Worm (Caenorhabditis elegans): ENCODE data around the gene nnt-1.

nnt-1 gene

ce11 chrX:6100395-6101099 is 21.6 kb upstream of the nnt-1 start:
- TF ChIP-seq dox-1 (GFP tag; IDR thresholded peaks at IDR 0.05) (peak; percentile 29; the same call in 1 of the 2 replicates), madf-6 (GFP tag; IDR thresholded peaks at IDR 0.05) (no peak), nhr-80 (tag; optimal IDR thresholded peaks at IDR 0.05) (peak; percentile 75)

DNA sequence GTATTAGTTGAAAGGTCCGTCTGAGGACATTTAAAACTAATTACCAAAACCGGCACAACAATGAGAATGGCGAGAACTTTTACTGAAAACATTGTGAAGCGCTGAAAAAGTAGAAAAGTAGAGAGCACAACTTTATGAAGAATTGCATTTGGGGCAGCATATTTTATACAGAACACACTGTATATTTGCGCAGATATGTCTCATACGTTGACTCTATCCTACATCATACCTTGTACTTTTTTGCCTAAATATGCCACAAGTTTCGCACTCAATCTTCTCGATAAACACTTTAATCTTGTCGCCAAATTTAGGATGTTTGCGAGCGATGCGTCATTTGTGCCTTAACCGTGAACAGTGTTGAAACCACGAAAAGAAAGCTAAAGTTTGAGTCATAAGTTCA is 18.8 kb upstream of the nnt-1 start, which contains the start of gene C15H9.11:
Gene C15H9.11, minus strand, starts transcription at position 101 of the 400 bp plus-strand sequence.
- TF ChIP-seq ztf-22 (GFP tag; optimal IDR thresholded peaks at IDR 0.05) (no peak), nhr-80 (tag; optimal IDR thresholded peaks at IDR 0.05) (no peak), nhr-120 (GFP tag; IDR thresholded peaks at IDR 0.05) (no peak)

DNA sequence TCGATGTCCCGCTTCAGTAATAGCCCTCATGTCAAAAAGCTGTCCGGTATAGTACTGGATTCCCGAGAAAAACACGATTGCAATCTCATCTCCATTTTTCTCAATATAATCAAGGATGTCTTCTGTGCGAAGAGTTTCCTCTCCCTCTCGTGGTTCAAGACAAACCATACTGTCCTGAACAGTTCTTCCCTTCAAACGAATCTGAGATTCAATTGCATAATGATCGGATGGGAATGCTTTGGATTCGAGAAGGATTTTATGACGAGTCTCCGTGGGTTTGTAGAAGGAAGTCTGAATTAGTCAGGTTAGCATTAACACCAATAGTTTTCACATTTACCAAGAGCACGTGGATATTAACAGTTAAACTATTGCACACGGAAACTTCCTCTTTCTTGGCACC is 14.1 kb upstream of the nnt-1 start:
- TF ChIP-seq repo-1 (tag; optimal IDR thresholded peaks at IDR 0.05) (no peak), snpc-1.1 (tag; optimal IDR thresholded peaks at IDR 0.05; ENCODE audit: insufficient read depth) (no peak), hlh-26 (GFP tag; conservative IDR thresholded peaks at IDR 0.05) (no peak), tbx-9 (tag; optimal IDR thresholded peaks at IDR 0.05; ENCODE audit: borderline replicate concordance) (no peak), ztf-28 (GFP tag; IDR thresholded peaks at IDR 0.05) (no peak), Y95B8A.8 (GFP tag; IDR thresholded peaks at IDR 0.05) (no peak), tlf-1 (GFP tag; optimal IDR thresholded peaks at IDR 0.05) (no peak), T26A5.8 (tag; optimal IDR thresholded peaks at IDR 0.05) (no peak), ztf-25 (GFP tag; IDR thresholded peaks at IDR 0.05) (no peak), akir-1 (GFP tag; optimal IDR thresholded peaks at IDR 0.05) (no peak)

DNA sequence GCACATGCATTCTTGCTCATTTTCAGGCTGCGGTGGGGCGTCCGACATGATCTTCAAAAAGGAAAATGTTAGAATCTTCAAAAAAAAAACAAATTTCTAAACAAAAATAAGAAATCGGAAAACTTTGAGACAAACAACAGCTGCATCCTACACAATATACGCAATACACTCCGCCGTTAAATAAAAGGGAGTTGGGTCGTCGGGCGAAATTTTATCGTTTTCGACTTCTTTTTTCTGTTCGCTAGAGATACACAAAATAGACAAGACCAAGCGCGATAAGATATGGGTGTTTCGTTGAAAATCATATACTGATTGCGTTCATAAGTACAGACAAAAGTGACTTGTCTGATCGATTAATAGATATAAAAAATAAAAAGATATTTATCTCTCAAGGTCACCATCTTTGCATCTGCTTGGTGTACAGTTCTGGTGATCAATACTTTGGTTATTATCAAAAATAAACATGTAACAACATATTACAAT is 12.8 kb upstream of the nnt-1 start, which contains the start of gene kynu-1:
Gene kynu-1, minus strand, starts transcription at position 51 of the 483 bp plus-strand sequence.
- TF ChIP-seq F10E7.11 (tag; optimal IDR thresholded peaks at IDR 0.05) (no peak), nhr-80 (tag; optimal IDR thresholded peaks at IDR 0.05) (peak; percentile 45)

DNA sequence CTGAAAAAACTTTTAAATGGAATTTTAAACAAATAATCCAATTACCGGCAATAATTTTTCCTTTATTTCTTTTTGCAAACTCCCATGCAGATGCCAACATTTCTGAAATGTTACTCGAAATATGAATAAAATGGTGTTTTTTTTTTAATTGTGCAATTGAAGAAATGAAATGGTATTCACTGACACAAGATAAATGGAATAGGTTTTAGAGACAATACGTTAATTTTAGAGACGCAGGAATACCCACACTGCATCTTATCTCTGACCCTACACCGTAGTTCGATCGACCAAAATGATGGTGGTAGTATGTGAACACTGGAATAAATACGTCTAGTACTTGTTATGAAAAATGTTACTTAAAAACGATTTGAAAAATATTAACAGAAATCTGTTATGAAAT is 9.3 kb upstream of the nnt-1 start, which contains the start of gene prx-3:
Gene prx-3, minus strand, starts transcription at position 101 of the 400 bp plus-strand sequence.
- no peak for TF ChIP-seq F33H1.4 (GFP tag; IDR thresholded peaks at IDR 0.05)
- TF ChIP-seq ekl-4 (GFP tag; IDR thresholded peaks at IDR 0.05) = no peak
- no peak for TF ChIP-seq hsf-1 (GFP tag; IDR thresholded peaks at IDR 0.05)
- no peak for TF ChIP-seq fkh-3 (tag; optimal IDR thresholded peaks at IDR 0.05)
- TF ChIP-seq F57C9.4 (tag; optimal IDR thresholded peaks at IDR 0.05) = no peak
- TF ChIP-seq F49E8.2 (tag; optimal IDR thresholded peaks at IDR 0.05; ENCODE audit: insufficient read depth) = no peak

DNA sequence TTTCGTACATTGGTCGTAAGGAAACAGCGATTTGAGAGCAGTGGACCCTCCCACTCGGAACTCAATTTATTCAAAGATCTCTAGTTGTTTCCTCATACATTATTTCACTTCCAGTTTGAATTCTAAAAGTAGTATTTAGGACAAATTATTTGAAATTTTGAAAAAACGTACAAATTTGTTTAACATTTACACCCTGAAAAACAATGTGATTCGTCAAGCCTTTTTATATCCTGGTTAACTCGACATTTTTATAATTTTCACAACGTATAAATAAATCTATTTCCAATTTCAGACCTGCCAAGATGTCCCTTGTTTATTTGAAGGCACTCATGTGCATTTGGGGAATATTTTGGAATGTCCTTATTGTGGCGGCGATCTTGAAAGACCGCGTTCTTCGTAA is 6.6 kb upstream of the nnt-1 start, which contains the start of gene C15H9.3:
Gene C15H9.3, plus strand, starts transcription at position 301 of the 400 bp plus-strand sequence.
- TF ChIP-seq him-1 (tag; optimal IDR thresholded peaks at IDR 0.05) = no peak
- TF ChIP-seq nfya-2 (GFP tag; IDR thresholded peaks at IDR 0.05) = no peak
- no peak for TF ChIP-seq dpl-1 (GFP tag; optimal IDR thresholded peaks at IDR 0.05)
- no peak for TF ChIP-seq F52B5.7 (tag; optimal IDR thresholded peaks at IDR 0.05)
- no peak for TF ChIP-seq sptf-2 (GFP tag; optimal IDR thresholded peaks at IDR 0.05)
- no peak for TF ChIP-seq B0035.1 (tag; optimal IDR thresholded peaks at IDR 0.05)
- no peak for TF ChIP-seq ztf-18 (tag; optimal IDR thresholded peaks at IDR 0.05)
- no peak for TF ChIP-seq hrde-1 (tag; optimal IDR thresholded peaks at IDR 0.05; ENCODE audit: borderline replicate concordance)
